Worm (Caenorhabditis elegans) whole organism, young adult: Measurements from ENCODE around the gene him-3.
A peak's percentile ranks its signal among the peaks of the same experiment; 100 is the strongest.

ENCODE experiments used
- B0035.1 ChIP-seq: sonication (generic microtip); optimal IDR thresholded peaks from 2 replicates; lab custom pipeline; 2016; ENCODE audit warnings: missing genetic modification characterization, mild to moderate bottlenecking, missing compliant biosample characterization, missing genotype, missing genetic modification reagents
- B0336.3 ChIP-seq: fragments of 200-800 bp; sonication (Bioruptor generic); IDR thresholded peaks from 2 replicates; pipeline ENCODE4 v1.3.6; 2022; ENCODE audit warnings: missing genetic modification characterization, missing compliant biosample characterization
- C06A6.2 ChIP-seq: fragments of 200-800 bp; sonication (Bioruptor generic); conservative IDR thresholded peaks from 2 replicates; pipeline ENCODE4 v1.3.6; 2022; ENCODE audit warnings: missing genetic modification characterization, missing compliant biosample characterization
- F22D6.2 ChIP-seq: sonication (generic microtip); optimal IDR thresholded peaks from 2 replicates; lab custom pipeline; 2016; ENCODE audit warnings: mild to moderate bottlenecking, missing genetic modification characterization, missing compliant biosample characterization
- F37B4.10 ChIP-seq: fragments of 200-800 bp; sonication (Bioruptor generic); IDR thresholded peaks from 2 replicates; pipeline ENCODE4 v1.3.6; 2022; ENCODE audit warnings: missing genetic modification characterization, missing compliant biosample characterization
- F49E8.2 ChIP-seq: sonication (generic microtip); optimal IDR thresholded peaks from 3 replicates; lab custom pipeline; 2017; ENCODE audit warnings: missing genetic modification characterization, mild to moderate bottlenecking, missing compliant biosample characterization, antibody characterized with exemption, moderate library complexity; ENCODE audit not compliant: insufficient read depth
- F55B11.4 ChIP-seq: sonication (generic microtip); optimal IDR thresholded peaks from 2 replicates; lab custom pipeline; 2016; ENCODE audit warnings: missing compliant biosample characterization, missing genetic modification characterization, borderline replicate concordance; ENCODE audit not compliant: insufficient read depth
- K12H6.12 ChIP-seq: fragments of 200-800 bp; sonication (Bioruptor generic); optimal IDR thresholded peaks from 2 replicates; lab custom pipeline; 2018; ENCODE audit warnings: mild to moderate bottlenecking, missing genetic modification characterization, missing compliant biosample characterization
- Y79H2A.3 ChIP-seq: fragments of 200-800 bp; sonication (Bioruptor generic); conservative IDR thresholded peaks from 2 replicates; pipeline ENCODE4 v1.3.6; 2022; ENCODE audit warnings: missing genetic modification reagents, missing genetic modification characterization, missing compliant biosample characterization
- ZK185.1 ChIP-seq: sonication (generic microtip); optimal IDR thresholded peaks from 2 replicates; lab custom pipeline; 2016; ENCODE audit warnings: mild to moderate bottlenecking, missing genetic modification characterization, missing compliant biosample characterization; ENCODE audit not compliant: poor library complexity, severe bottlenecking
- akir-1 ChIP-seq: fragments of 200-800 bp; sonication (Bioruptor generic); optimal IDR thresholded peaks from 2 replicates; lab custom pipeline; 2018; ENCODE audit warnings: mild to moderate bottlenecking, missing genetic modification characterization, moderate library complexity, missing compliant biosample characterization
- aptf-2 ChIP-seq: fragments of 200-800 bp; sonication (Bioruptor generic); conservative IDR thresholded peaks from 2 replicates; pipeline ENCODE4 v1.3.6; 2022; ENCODE audit warnings: missing genetic modification reagents, missing genetic modification characterization, missing compliant biosample characterization
- aptf-3 ChIP-seq: fragments of 200-800 bp; sonication (Bioruptor generic); IDR thresholded peaks from 2 replicates; pipeline ENCODE4 v1.3.6; 2022; ENCODE audit warnings: missing genetic modification characterization, missing compliant biosample characterization
- atf-7 ChIP-seq: sonication (generic microtip); optimal IDR thresholded peaks from 2 replicates; lab custom pipeline; 2017; ENCODE audit warnings: mild to moderate bottlenecking, missing genetic modification characterization, missing compliant biosample characterization
- attf-6 ChIP-seq: fragments of 200-800 bp; sonication (Bioruptor generic); IDR thresholded peaks from 2 replicates; pipeline ENCODE4 v1.3.6; 2022; ENCODE audit warnings: missing genetic modification reagents, missing genetic modification characterization, missing compliant biosample characterization
- bed-2 ChIP-seq: fragments of 200-800 bp; sonication (Bioruptor generic); IDR thresholded peaks from 2 replicates; pipeline ENCODE4 v1.3.6; 2022; ENCODE audit warnings: missing genetic modification reagents, missing genetic modification characterization, missing compliant biosample characterization
- ceh-100 ChIP-seq: fragments of 200-800 bp; sonication (Bioruptor generic); IDR thresholded peaks from 2 replicates; pipeline ENCODE4 v1.3.6; 2022; ENCODE audit warnings: missing genetic modification reagents, missing genetic modification characterization, missing compliant biosample characterization
- ceh-91 ChIP-seq: fragments of 200-800 bp; sonication (Bioruptor generic); IDR thresholded peaks from 2 replicates; pipeline ENCODE4 v1.3.6; 2022; ENCODE audit warnings: missing genetic modification reagents, missing genetic modification characterization, missing compliant biosample characterization
- die-1 ChIP-seq: sonication (generic microtip); optimal IDR thresholded peaks from 2 replicates; lab custom pipeline; 2016; ENCODE audit warnings: missing genotype, mild to moderate bottlenecking, missing genetic modification characterization, missing compliant biosample characterization
- dpl-1 ChIP-seq: fragments of 150-350 bp; optimal IDR thresholded peaks from 2 replicates; lab custom pipeline; 2014; ENCODE audit warnings: missing biosample characterization, missing genetic modification reagents, missing genetic modification characterization
- efl-1 ChIP-seq: fragments of 150-350 bp; optimal IDR thresholded peaks from 2 replicates; lab custom pipeline; 2014; ENCODE audit warnings: missing biosample characterization, missing genetic modification reagents, missing genetic modification characterization
- egl-44 ChIP-seq: fragments of 200-800 bp; sonication (Bioruptor generic); IDR thresholded peaks from 2 replicates; pipeline ENCODE4 v1.3.6; 2022; ENCODE audit warnings: missing genetic modification reagents, missing genetic modification characterization, missing compliant biosample characterization
- egrh-3 ChIP-seq: fragments of 200-800 bp; sonication (Bioruptor generic); IDR thresholded peaks from 2 replicates; pipeline ENCODE4 v1.3.6; 2022; ENCODE audit warnings: missing genetic modification reagents, missing genetic modification characterization, missing compliant biosample characterization
- fkh-3 ChIP-seq: sonication (generic microtip); optimal IDR thresholded peaks from 2 replicates; lab custom pipeline; 2016; ENCODE audit warnings: mild to moderate bottlenecking, missing genetic modification characterization, missing compliant biosample characterization
- him-1 ChIP-seq: sonication (generic microtip); optimal IDR thresholded peaks from 2 replicates; lab custom pipeline; 2016; ENCODE audit warnings: missing genotype, missing genetic modification reagents, missing genetic modification characterization, missing compliant biosample characterization
- hmg-1.2 ChIP-seq: fragments of 200-800 bp; sonication (Bioruptor generic); IDR thresholded peaks from 2 replicates; pipeline ENCODE4 v1.3.6; 2022; ENCODE audit warnings: missing genetic modification reagents, missing genetic modification characterization, missing compliant biosample characterization
- hrde-1 ChIP-seq: sonication (generic microtip); optimal IDR thresholded peaks from 2 replicates; lab custom pipeline; 2016; ENCODE audit warnings: missing genetic modification characterization, mild to moderate bottlenecking, missing compliant biosample characterization, moderate library complexity, missing genotype, missing genetic modification reagents, borderline replicate concordance
- lag-1 ChIP-seq: fragments of 200-800 bp; sonication (Bioruptor generic); IDR thresholded peaks from 2 replicates; pipeline ENCODE4 v1.3.6; 2022; ENCODE audit warnings: missing genetic modification reagents, missing genetic modification characterization, missing compliant biosample characterization
- let-526 ChIP-seq: fragments of 200-800 bp; sonication (Bioruptor generic); IDR thresholded peaks from 2 replicates; pipeline ENCODE4 v1.3.6; 2022; ENCODE audit warnings: missing genetic modification reagents, missing genetic modification characterization, missing compliant biosample characterization
- lir-1 ChIP-seq: fragments of 200-800 bp; sonication (Bioruptor generic); conservative IDR thresholded peaks from 2 replicates; pipeline ENCODE4 v1.3.6; 2022; ENCODE audit warnings: missing genetic modification reagents, missing genetic modification characterization, missing compliant biosample characterization
- lsy-27 ChIP-seq: sonication (generic microtip); optimal IDR thresholded peaks from 2 replicates; lab custom pipeline; 2017; ENCODE audit warnings: missing genetic modification characterization, mild to moderate bottlenecking, missing compliant biosample characterization, antibody characterized with exemption, missing genotype, borderline replicate concordance; ENCODE audit not compliant: insufficient read depth
- madf-10 ChIP-seq: sonication (generic microtip); optimal IDR thresholded peaks from 2 replicates; lab custom pipeline; 2016; ENCODE audit warnings: mild to moderate bottlenecking, missing genetic modification characterization, missing compliant biosample characterization
- madf-3 ChIP-seq: fragments of 200-800 bp; sonication (Bioruptor generic); IDR thresholded peaks from 2 replicates; pipeline ENCODE4 v1.3.6; 2022; ENCODE audit warnings: missing genetic modification reagents, missing genetic modification characterization, missing compliant biosample characterization
- mcd-1 ChIP-seq: fragments of 200-800 bp; sonication (Bioruptor generic); IDR thresholded peaks from 2 replicates; pipeline ENCODE4 v1.3.6; 2022; ENCODE audit warnings: missing genetic modification reagents, missing genetic modification characterization, missing compliant biosample characterization
- nhr-27 ChIP-seq: fragments of 200-800 bp; sonication (Bioruptor generic); optimal IDR thresholded peaks from 2 replicates; lab custom pipeline; 2018; ENCODE audit warnings: mild to moderate bottlenecking, missing genetic modification characterization, moderate library complexity, missing compliant biosample characterization
- nhr-90 ChIP-seq: sonication (generic microtip); optimal IDR thresholded peaks from 2 replicates; lab custom pipeline; 2016; ENCODE audit warnings: missing genotype, mild to moderate bottlenecking, missing genetic modification characterization, missing compliant biosample characterization
- pbrm-1 ChIP-seq: fragments of 200-800 bp; sonication (Bioruptor generic); IDR thresholded peaks from 2 replicates; pipeline ENCODE4 v1.3.6; 2022; ENCODE audit warnings: missing genetic modification reagents, missing genetic modification characterization, missing compliant biosample characterization
- pha-4 ChIP-seq: fragments of 150-350 bp; sonication (generic microtip); optimal IDR thresholded peaks from 2 replicates; lab custom pipeline; 2014; ENCODE audit warnings: missing biosample characterization, missing genetic modification reagents, missing genetic modification characterization
- rcor-1 ChIP-seq: fragments of 200-800 bp; sonication (Bioruptor generic); IDR thresholded peaks from 2 replicates; pipeline ENCODE4 v1.3.6; 2022; ENCODE audit warnings: missing genetic modification reagents, missing genetic modification characterization, missing compliant biosample characterization
- unc-62 ChIP-seq: fragments of 150-350 bp; optimal IDR thresholded peaks from 2 replicates; lab custom pipeline; 2014; ENCODE audit warnings: missing biosample characterization, missing genetic modification reagents, missing genetic modification characterization
- zim-3 ChIP-seq: sonication (generic microtip); optimal IDR thresholded peaks from 2 replicates; lab custom pipeline; 2017; ENCODE audit warnings: mild to moderate bottlenecking, missing genetic modification characterization, moderate library complexity, missing compliant biosample characterization
- ztf-18 ChIP-seq: sonication (generic microtip); optimal IDR thresholded peaks from 2 replicates; lab custom pipeline; 2016; ENCODE audit warnings: missing genotype, mild to moderate bottlenecking, missing genetic modification characterization, missing compliant biosample characterization
- ztf-22 ChIP-seq: fragments of 200-800 bp; sonication (Bioruptor generic); optimal IDR thresholded peaks from 2 replicates; lab custom pipeline; 2018; ENCODE audit warnings: mild to moderate bottlenecking, missing genetic modification characterization, moderate library complexity, missing compliant biosample characterization

The him-3 gene

DNA sequence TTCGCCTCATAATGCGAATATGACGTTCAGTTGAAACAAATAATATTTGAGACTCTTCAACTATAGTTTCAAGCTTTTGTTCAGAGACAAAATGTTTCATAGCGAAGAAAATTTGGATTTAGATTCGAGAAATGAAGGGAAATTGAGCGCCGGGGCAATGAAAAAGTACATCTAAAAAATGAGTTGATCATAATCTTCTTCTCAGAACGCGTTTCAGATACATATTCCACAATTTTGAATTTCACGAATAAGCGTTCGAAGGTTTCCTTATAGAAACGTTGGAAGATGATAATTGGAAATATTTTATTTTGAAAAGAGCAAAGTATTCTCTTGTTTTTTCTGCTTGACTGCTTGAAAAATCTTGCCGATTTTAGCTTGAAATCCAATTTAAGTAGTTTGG, 7.0 kb upstream of the him-3 start, which contains the start of gene ZK381.8:
Gene ZK381.8 (minus strand): TSS at position 101 of the 400 bp plus-strand sequence.
- TF ChIP-seq ceh-100 (GFP tag; lab: Robert Waterston, UW): no peak
- no peak for TF ChIP-seq hrde-1 (tag; lab: Kevin White, UChicago)
- TF ChIP-seq lag-1 (GFP tag; lab: Robert Waterston, UW): no peak
- TF ChIP-seq egl-44 (GFP tag; lab: Robert Waterston, UW): no peak
- TF ChIP-seq aptf-2 (GFP tag; lab: Robert Waterston, UW): no peak
- TF ChIP-seq F55B11.4 (tag; lab: Kevin White, UChicago): no peak
- TF ChIP-seq pha-4 (tag; lab: Kevin White, UChicago): no peak
- TF ChIP-seq ZK185.1 (tag; lab: Kevin White, UChicago): no peak
- no peak for TF ChIP-seq K12H6.12
- no peak for TF ChIP-seq C06A6.2
- TF ChIP-seq F37B4.10 (GFP tag; lab: Robert Waterston, UW): no peak
- no peak for TF ChIP-seq him-1
- TF ChIP-seq bed-2 (GFP tag; lab: Robert Waterston, UW): no peak
- TF ChIP-seq let-526: no peak
- no peak for TF ChIP-seq ztf-18 (tag; lab: Kevin White, UChicago)
- no peak for TF ChIP-seq mcd-1 (GFP tag; lab: Robert Waterston, UW)

DNA sequence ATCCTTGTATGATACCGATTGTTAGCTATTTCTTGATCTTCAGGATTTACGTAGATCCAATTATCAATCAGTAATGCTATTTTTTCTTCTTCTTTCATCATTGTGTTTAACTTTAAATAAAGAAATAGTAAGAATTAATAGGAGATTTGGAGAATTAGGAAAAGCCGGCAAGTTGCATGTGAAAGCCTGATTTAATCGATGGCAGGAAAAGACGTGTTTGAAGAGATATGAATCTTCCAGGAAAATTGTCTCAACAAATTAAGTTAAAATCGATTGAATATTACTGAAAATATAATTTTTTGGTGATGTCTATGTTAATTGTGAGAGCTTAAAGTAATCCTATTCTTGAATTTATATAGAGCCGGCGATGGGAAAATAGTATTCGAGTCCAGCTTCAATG, 6.1 kb upstream of the him-3 start, which contains the start of gene ZK381.62:
Gene ZK381.62 (minus strand): TSS at position 101 of the 400 bp plus-strand sequence.
- TF ChIP-seq attf-6 (GFP tag; lab: Robert Waterston, UW): no peak
- TF ChIP-seq zim-3: no peak
- TF ChIP-seq madf-10 (tag; lab: Kevin White, UChicago): no peak
- no peak for TF ChIP-seq hrde-1 (tag; lab: Kevin White, UChicago)
- no peak for TF ChIP-seq nhr-27
- no peak for TF ChIP-seq him-1
- TF ChIP-seq die-1 (tag; lab: Kevin White, UChicago): no peak
- no peak for TF ChIP-seq aptf-3 (GFP tag; lab: Robert Waterston, UW)
- no peak for TF ChIP-seq let-526
- TF ChIP-seq akir-1 (GFP tag; lab: Kevin White, UChicago): no peak
- no peak for TF ChIP-seq unc-62
- no peak for TF ChIP-seq ztf-22 (GFP tag; lab: Kevin White, UChicago)
- no peak for TF ChIP-seq lir-1 (GFP tag; lab: Robert Waterston, UW)
- no peak for TF ChIP-seq nhr-90 (tag; lab: Kevin White, UChicago)

DNA sequence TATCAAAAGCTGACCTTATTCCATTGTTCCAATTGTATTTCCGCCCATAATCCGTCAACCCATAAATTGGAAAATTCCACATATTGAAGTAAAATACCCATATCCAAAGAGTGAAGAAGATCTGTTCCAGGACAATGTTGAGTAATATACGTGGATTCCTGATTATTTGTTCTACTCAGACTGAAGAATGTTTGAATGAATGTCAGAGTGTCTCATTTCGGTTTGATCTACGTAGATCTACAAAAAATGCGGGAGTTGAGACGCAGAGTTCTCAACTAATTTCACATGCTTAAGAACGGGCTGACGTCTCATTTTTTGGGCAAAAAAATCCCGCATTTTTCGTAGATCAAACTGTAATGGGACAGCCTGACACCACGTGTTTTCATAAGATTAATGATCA, 4.9 kb upstream of the him-3 start, which contains the start of gene nhr-249:
Gene nhr-249 (minus strand): TSS at position 101 of the 400 bp plus-strand sequence.
- no peak for TF ChIP-seq B0035.1 (tag; lab: Kevin White, UChicago)
- no peak for TF ChIP-seq ceh-91 (GFP tag; lab: Robert Waterston, UW)
- TF ChIP-seq efl-1 (GFP tag; lab: Kevin White, UChicago): peak; percentile 22
- no peak for TF ChIP-seq atf-7 (tag; lab: Kevin White, UChicago)
- no peak for TF ChIP-seq Y79H2A.3 (GFP tag; lab: Robert Waterston, UW)

DNA sequence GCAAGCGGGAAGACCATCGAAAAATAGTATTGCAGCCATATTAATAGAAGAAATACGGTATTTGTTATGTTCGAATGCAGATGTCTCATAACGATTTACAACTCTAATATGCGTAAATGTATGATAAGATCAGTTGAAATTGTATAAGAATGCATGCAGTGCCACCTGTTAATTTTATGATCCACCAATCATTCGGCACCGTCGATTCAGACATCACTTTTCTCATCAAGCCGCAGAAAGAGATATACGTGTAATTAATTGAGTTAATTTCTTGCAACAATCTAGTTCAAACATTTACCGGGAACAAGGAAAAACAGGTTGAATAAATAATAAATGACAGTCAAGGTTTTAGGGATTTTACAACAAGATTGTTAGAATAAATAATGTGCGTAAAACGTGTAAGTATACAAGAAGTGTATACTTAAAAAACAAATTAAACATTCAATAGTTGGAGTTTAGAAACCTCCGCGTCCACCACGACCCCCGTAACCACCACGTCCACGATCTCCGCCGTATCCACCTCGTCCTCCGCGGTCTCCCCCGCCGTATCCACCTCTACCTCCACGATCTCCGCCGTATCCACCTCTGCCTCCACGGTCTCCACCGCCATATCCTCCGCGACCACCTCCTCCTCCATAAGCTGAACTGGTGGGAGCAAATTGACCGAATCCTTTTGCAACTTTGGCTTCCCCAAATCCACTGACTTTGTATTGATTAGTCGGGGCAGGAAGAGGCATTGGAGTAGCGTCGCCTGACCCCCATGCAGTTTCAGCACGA, 3.0 kb upstream of the him-3 start:
- peak; percentile 84 for TF ChIP-seq attf-6 (GFP tag; lab: Robert Waterston, UW)
- peak; percentile 75 for TF ChIP-seq rcor-1 (GFP tag; lab: Robert Waterston, UW)
- TF ChIP-seq C06A6.2: no peak
- TF ChIP-seq B0336.3 (GFP tag; lab: Robert Waterston, UW): peak; percentile 51
- peak; percentile 80 for TF ChIP-seq madf-3 (GFP tag; lab: Robert Waterston, UW)
- TF ChIP-seq fkh-3 (tag; lab: Kevin White, UChicago): no peak
- no peak for TF ChIP-seq aptf-2 (GFP tag; lab: Robert Waterston, UW)
- no peak for TF ChIP-seq F22D6.2
- TF ChIP-seq dpl-1 (GFP tag; lab: Kevin White, UChicago): no peak
- TF ChIP-seq F49E8.2 (tag; lab: Kevin White, UChicago): peak; percentile 82
- no peak for TF ChIP-seq lsy-27 (tag; lab: Kevin White, UChicago)
- peak; percentile 71; the same call in 1 of the 2 replicates for TF ChIP-seq egrh-3 (GFP tag; lab: Robert Waterston, UW)
- TF ChIP-seq hmg-1.2: peak; percentile 36; the same call in 1 of the 2 replicates
- TF ChIP-seq pbrm-1: peak; percentile 60
